Fruit fly (Drosophila melanogaster) whole organism, prepupa: ENCODE measurements around the gene CG5853.
A peak's percentile ranks its signal among the peaks of the same experiment; 100 is the strongest.

Experiments
- Blimp-1 ChIP-seq: fragments of 200-800 bp; sonication (Bioruptor generic); optimal IDR thresholded peaks from 3 replicates; lab custom pipeline; 2017; ENCODE audit warnings: missing biosample characterization, missing genetic modification characterization, mild to moderate bottlenecking, moderate library complexity, missing genetic modification reagents
- CG10631 ChIP-seq: fragments of 200-800 bp; sonication (Bioruptor generic); optimal IDR thresholded peaks from 2 replicates; lab custom pipeline; 2016; ENCODE audit warnings: missing biosample characterization, missing genetic modification characterization
- CG10669 ChIP-seq: fragments of 200-800 bp; sonication (Bioruptor generic); optimal IDR thresholded peaks from 3 replicates; lab custom pipeline; 2018; ENCODE audit warnings: missing biosample characterization, mild to moderate bottlenecking, missing genetic modification characterization, moderate library complexity
- CG11294 ChIP-seq: fragments of 200-800 bp; sonication (Bioruptor generic); IDR thresholded peaks from 2 replicates; pipeline ENCODE4 v1.3.6; 2022; ENCODE audit warnings: missing biosample characterization, missing genetic modification characterization
- CG15336 ChIP-seq: fragments of 200-800 bp; sonication (Bioruptor generic); IDR thresholded peaks from 2 replicates; pipeline ENCODE4 v1.3.6; 2022; ENCODE audit warnings: missing biosample characterization, missing genetic modification characterization
- CG1621 ChIP-seq: fragments of 200-800 bp; sonication (Bioruptor generic); optimal IDR thresholded peaks from 3 replicates; lab custom pipeline; 2018; ENCODE audit warnings: missing biosample characterization, mild to moderate bottlenecking, missing genetic modification characterization
- CG16779 ChIP-seq: fragments of 200-800 bp; sonication (Bioruptor generic); optimal IDR thresholded peaks from 3 replicates; lab custom pipeline; 2017; ENCODE audit warnings: missing biosample characterization, mild to moderate bottlenecking, missing genetic modification characterization
- CG31627 ChIP-seq: fragments of 200-800 bp; sonication (Bioruptor generic); optimal IDR thresholded peaks from 3 replicates; lab custom pipeline; 2016; ENCODE audit warnings: missing biosample characterization, missing genetic modification characterization
- CG32006 ChIP-seq: fragments of 200-800 bp; sonication (Bioruptor generic); optimal IDR thresholded peaks from 3 replicates; lab custom pipeline; 2017; ENCODE audit warnings: missing biosample characterization, mild to moderate bottlenecking, missing genetic modification characterization
- CG34406 ChIP-seq: fragments of 200-800 bp; sonication (Bioruptor generic); optimal IDR thresholded peaks from 3 replicates; lab custom pipeline; 2016; ENCODE audit warnings: missing biosample characterization, missing genetic modification characterization
- CG3919 ChIP-seq: fragments of 200-800 bp; sonication (Bioruptor generic); optimal IDR thresholded peaks from 3 replicates; lab custom pipeline; 2016; ENCODE audit warnings: missing biosample characterization, missing genetic modification characterization
- CG4318 ChIP-seq: fragments of 200-800 bp; sonication (Bioruptor generic); optimal IDR thresholded peaks from 3 replicates; lab custom pipeline; 2017; ENCODE audit warnings: missing biosample characterization, mild to moderate bottlenecking, missing genetic modification characterization
- CG6163 ChIP-seq: fragments of 200-800 bp; sonication (Bioruptor generic); IDR thresholded peaks from 3 replicates; pipeline ENCODE4 v1.3.6; 2022; ENCODE audit warnings: missing biosample characterization, missing genetic modification characterization
- CG6276 ChIP-seq: fragments of 200-800 bp; sonication (Bioruptor generic); optimal IDR thresholded peaks from 2 replicates; lab custom pipeline; 2017; ENCODE audit warnings: missing biosample characterization, mild to moderate bottlenecking, missing genetic modification characterization
- CG6792 ChIP-seq: fragments of 200-800 bp; sonication (Bioruptor generic); optimal IDR thresholded peaks from 3 replicates; lab custom pipeline; 2016; ENCODE audit warnings: missing biosample characterization, missing genetic modification characterization
- CG6854 ChIP-seq: fragments of 200-800 bp; sonication (Bioruptor generic); optimal IDR thresholded peaks from 2 replicates; lab custom pipeline; 2017; ENCODE audit warnings: missing biosample characterization, mild to moderate bottlenecking, missing genetic modification characterization
- CG7368 ChIP-seq: fragments of 200-800 bp; sonication (Bioruptor generic); optimal IDR thresholded peaks from 3 replicates; lab custom pipeline; 2016; ENCODE audit warnings: missing biosample characterization, missing genetic modification characterization
- CG8119 ChIP-seq: fragments of 200-800 bp; sonication (Bioruptor generic); IDR thresholded peaks from 3 replicates; pipeline ENCODE4 v1.3.6; 2022; ENCODE audit warnings: missing biosample characterization, missing genetic modification characterization
- CG8319 ChIP-seq: fragments of 200-800 bp; sonication (Bioruptor generic); optimal IDR thresholded peaks from 3 replicates; lab custom pipeline; 2016; ENCODE audit warnings: missing biosample characterization, missing genetic modification characterization
- CG8632 ChIP-seq: fragments of 200-800 bp; sonication (Bioruptor generic); optimal IDR thresholded peaks from 3 replicates; lab custom pipeline; 2016; ENCODE audit warnings: missing biosample characterization, missing genetic modification characterization
- CG9139 ChIP-seq: fragments of 200-800 bp; sonication (Bioruptor generic); optimal IDR thresholded peaks from 3 replicates; lab custom pipeline; 2017; ENCODE audit warnings: missing biosample characterization, mild to moderate bottlenecking, missing genetic modification characterization
- Eip75B ChIP-seq: fragments of 200-800 bp; sonication (Bioruptor generic); optimal IDR thresholded peaks from 3 replicates; lab custom pipeline; 2016; ENCODE audit warnings: missing biosample characterization, missing genetic modification characterization
- Eip78C ChIP-seq: fragments of 200-800 bp; sonication (Bioruptor generic); peaks from one replicate; lab custom pipeline; 2016; ENCODE audit warnings: missing biosample characterization, missing genetic modification characterization
- Eip93F ChIP-seq: fragments of 200-800 bp; sonication (Bioruptor generic); optimal IDR thresholded peaks from 2 replicates; lab custom pipeline; 2016; ENCODE audit warnings: missing biosample characterization, mild to moderate bottlenecking, missing genetic modification characterization
- Ets21C ChIP-seq: fragments of 200-800 bp; sonication (Bioruptor generic); optimal IDR thresholded peaks from 3 replicates; lab custom pipeline; 2016; ENCODE audit warnings: missing biosample characterization, missing genetic modification characterization
- Hr38 ChIP-seq: sonication (Bioruptor generic); optimal IDR thresholded peaks from 2 replicates; lab custom pipeline; 2016; ENCODE audit warnings: missing biosample characterization, missing genetic modification characterization
- Hr39 ChIP-seq: fragments of 200-800 bp; sonication (Bioruptor generic); optimal IDR thresholded peaks from 2 replicates; lab custom pipeline; 2016; ENCODE audit warnings: missing biosample characterization, missing genetic modification characterization
- Hr4 ChIP-seq: fragments of 200-800 bp; sonication (Bioruptor generic); optimal IDR thresholded peaks from 3 replicates; lab custom pipeline; 2016; ENCODE audit warnings: missing biosample characterization, missing genetic modification characterization
- Lpt ChIP-seq: fragments of 200-800 bp; sonication (Bioruptor generic); optimal IDR thresholded peaks from 3 replicates; lab custom pipeline; 2016; ENCODE audit warnings: missing biosample characterization, missing genetic modification characterization
- Met ChIP-seq: fragments of 200-800 bp; sonication (Bioruptor generic); optimal IDR thresholded peaks from 3 replicates; lab custom pipeline; 2016; ENCODE audit warnings: missing biosample characterization, missing genetic modification characterization
- OdsH ChIP-seq: fragments of 200-800 bp; sonication (Bioruptor generic); optimal IDR thresholded peaks from 3 replicates; lab custom pipeline; 2016; ENCODE audit warnings: missing biosample characterization, missing genetic modification characterization
- Smox ChIP-seq: fragments of 200-800 bp; sonication (Bioruptor generic); optimal IDR thresholded peaks from 3 replicates; lab custom pipeline; 2016; ENCODE audit warnings: missing biosample characterization, missing genetic modification characterization
- Sox102F ChIP-seq: fragments of 200-800 bp; sonication (Bioruptor generic); optimal IDR thresholded peaks from 2 replicates; lab custom pipeline; 2016; ENCODE audit warnings: missing biosample characterization, mild to moderate bottlenecking, missing genetic modification characterization
- Sox14 ChIP-seq: fragments of 200-800 bp; sonication (Bioruptor generic); optimal IDR thresholded peaks from 3 replicates; lab custom pipeline; 2016; ENCODE audit warnings: missing biosample characterization, missing genetic modification characterization
- Sox15 ChIP-seq: fragments of 200-800 bp; sonication (Bioruptor generic); optimal IDR thresholded peaks from 3 replicates; lab custom pipeline; 2016; ENCODE audit warnings: missing biosample characterization, missing genetic modification characterization
- achi ChIP-seq: fragments of 200-800 bp; sonication (Bioruptor generic); optimal IDR thresholded peaks from 3 replicates; lab custom pipeline; 2016; ENCODE audit warnings: missing biosample characterization, missing genetic modification characterization
- cyc ChIP-seq: fragments of 200-800 bp; sonication (Bioruptor generic); optimal IDR thresholded peaks from 3 replicates; lab custom pipeline; 2016; ENCODE audit warnings: missing biosample characterization, missing genetic modification characterization
- dac ChIP-seq: fragments of 200-800 bp; sonication (Bioruptor generic); optimal IDR thresholded peaks from 2 replicates; lab custom pipeline; 2017; ENCODE audit warnings: missing biosample characterization, mild to moderate bottlenecking, missing genetic modification characterization
- dsx ChIP-seq: fragments of 200-800 bp; optimal IDR thresholded peaks from 3 replicates; lab custom pipeline; 2019; ENCODE audit warnings: missing biosample characterization, mild to moderate bottlenecking, missing genetic modification characterization, moderate library complexity; ENCODE audit not compliant: poor library complexity, severe bottlenecking
- eg ChIP-seq: fragments of 200-800 bp; sonication (Bioruptor generic); IDR thresholded peaks from 3 replicates; pipeline ENCODE4 v1.3.6; 2022; ENCODE audit warnings: missing biosample characterization, missing genetic modification characterization
- esn ChIP-seq: fragments of 200-800 bp; sonication (Bioruptor generic); optimal IDR thresholded peaks from 2 replicates; lab custom pipeline; 2016; ENCODE audit warnings: missing biosample characterization, mild to moderate bottlenecking, missing genetic modification characterization, moderate library complexity
- fd59A ChIP-seq: fragments of 200-800 bp; sonication (Bioruptor generic); optimal IDR thresholded peaks from 2 replicates; lab custom pipeline; 2017; ENCODE audit warnings: missing biosample characterization, mild to moderate bottlenecking, missing genetic modification characterization, missing genetic modification reagents
- fd85E ChIP-seq: fragments of 200-800 bp; sonication (Bioruptor generic); optimal IDR thresholded peaks from 3 replicates; lab custom pipeline; 2016; ENCODE audit warnings: missing biosample characterization, missing genetic modification characterization
- fkh ChIP-seq: fragments of 200-800 bp; sonication (Bioruptor generic); optimal IDR thresholded peaks from 3 replicates; lab custom pipeline; 2017; ENCODE audit warnings: missing biosample characterization, mild to moderate bottlenecking, missing genetic modification characterization, moderate library complexity
- lz ChIP-seq: fragments of 200-800 bp; sonication (Bioruptor generic); optimal IDR thresholded peaks from 3 replicates; lab custom pipeline; 2016; ENCODE audit warnings: missing biosample characterization, missing genetic modification characterization
- net ChIP-seq: fragments of 200-800 bp; sonication (Bioruptor generic); optimal IDR thresholded peaks from 3 replicates; lab custom pipeline; 2016; ENCODE audit warnings: missing biosample characterization, missing genetic modification characterization
- pdm3 ChIP-seq: fragments of 200-800 bp; sonication (Bioruptor generic); optimal IDR thresholded peaks from 3 replicates; lab custom pipeline; 2016; ENCODE audit warnings: missing biosample characterization, missing genetic modification characterization
- spab ChIP-seq: fragments of 200-800 bp; sonication (Bioruptor generic); optimal IDR thresholded peaks from 2 replicates; lab custom pipeline; 2017; ENCODE audit warnings: missing biosample characterization, mild to moderate bottlenecking, missing genetic modification characterization, missing genetic modification reagents
- ss ChIP-seq, 2 experiments: fragments of 200-800 bp; sonication (Bioruptor generic); optimal IDR thresholded peaks; 2 replicates in 1 of 2; 3 replicates in 1 of 2; lab custom pipeline; 2017 to 2018; ENCODE audit warnings: mild to moderate bottlenecking in 2 of 2, missing biosample characterization in 2 of 2, missing genetic modification characterization in 2 of 2, moderate library complexity in 1 of 2
- svp ChIP-seq: fragments of 200-800 bp; sonication (Bioruptor generic); peaks from one replicate; lab custom pipeline; 2016; ENCODE audit warnings: missing biosample characterization, missing genetic modification characterization
- vri ChIP-seq: fragments of 200-800 bp; sonication (Bioruptor generic); optimal IDR thresholded peaks from 3 replicates; lab custom pipeline; 2016; ENCODE audit warnings: missing biosample characterization, mild to moderate bottlenecking, missing genetic modification characterization

CG5853 gene

DNA sequence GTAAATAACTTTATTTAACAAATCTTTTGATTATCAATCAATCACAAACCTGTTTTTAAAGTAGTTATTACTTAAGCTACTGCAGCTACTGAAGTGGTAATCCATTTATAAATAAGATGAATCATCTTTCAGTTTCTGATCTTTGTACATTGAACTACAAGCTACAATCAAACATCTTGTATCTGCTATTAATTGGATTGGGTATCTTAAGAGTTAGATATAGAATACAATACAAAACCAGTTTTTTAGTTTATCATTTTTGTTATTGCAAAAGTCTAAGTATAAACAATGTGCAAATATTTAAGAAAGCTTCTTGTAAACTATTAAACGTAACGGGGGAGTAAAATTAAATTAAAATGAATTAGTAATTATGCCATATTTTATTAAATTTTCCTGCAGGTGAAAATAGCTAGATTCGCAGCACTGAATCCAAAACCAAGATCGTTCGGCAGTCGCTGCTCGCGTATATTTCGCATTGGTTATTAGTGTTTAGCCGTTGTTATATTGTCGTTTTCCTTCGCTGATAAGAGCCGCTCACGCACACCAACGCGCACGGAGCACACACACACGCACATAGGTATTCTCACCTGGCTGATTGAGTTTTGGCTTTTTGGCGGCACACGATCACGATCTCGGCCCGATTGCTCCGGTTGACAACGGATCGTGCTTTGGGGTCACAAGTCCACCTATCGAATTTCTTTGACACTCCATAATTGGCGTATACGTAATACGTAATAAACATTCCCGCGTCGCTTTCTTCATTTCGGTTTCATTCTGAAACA lies 481 bp upstream of the CG5853 start:
- TF ChIP-seq Blimp-1 (GFP tag; lab: Kevin White, UChicago) (no peak), esn (peak; percentile 50), Met (GFP tag; lab: Kevin White, UChicago) (no peak), pdm3 (GFP tag; lab: Kevin White, UChicago) (peak; percentile 29), cyc (GFP tag; lab: Kevin White, UChicago) (no peak), svp (no peak), Sox15 (GFP tag; lab: Kevin White, UChicago) (no peak), CG1621 (tag; lab: Kevin White, UChicago) (peak; percentile 13), CG11294 (GFP tag; lab: Robert Waterston, UW) (no peak), Smox (GFP tag; lab: Kevin White, UChicago) (peak; percentile 22), spab (no peak), CG6792 (GFP tag; lab: Kevin White, UChicago) (no peak), CG32006 (GFP tag; lab: Kevin White, UChicago) (peak; percentile 46), CG6163 (GFP tag; lab: Robert Waterston, UW) (0 out of 3 replicates have a peak, but pooled peaks have one; percentile 49), CG6276 (GFP tag; lab: Kevin White, UChicago) (no peak), CG34406 (GFP tag; lab: Kevin White, UChicago) (no peak), Sox14 (GFP tag; lab: Kevin White, UChicago) (peak; percentile 34), CG31627 (peak; percentile 4), CG8632 (no peak), eg (peak; percentile 23; the same call in 1 of the 3 replicates), Sox102F (GFP tag; lab: Kevin White, UChicago) (no peak), CG8319 (GFP tag; lab: Kevin White, UChicago) (no peak), net (GFP tag; lab: Kevin White, UChicago) (no peak), ss (GFP tag; optimal IDR thresholded peaks at IDR 0.05; lab: Kevin White, UChicago) (peak; percentile 0 to 14), CG10631 (GFP tag; lab: Kevin White, UChicago) (no peak), Eip75B (GFP tag; lab: Kevin White, UChicago) (no peak), dac (GFP tag; lab: Kevin White, UChicago) (no peak), CG9139 (no peak), Hr4 (peak; percentile 5), Ets21C (GFP tag; lab: Kevin White, UChicago) (no peak), CG16779 (tag; lab: Kevin White, UChicago) (no peak), Lpt (GFP tag; lab: Kevin White, UChicago) (no peak), Eip78C (GFP tag; lab: Kevin White, UChicago) (peak; percentile 85), Hr38 (GFP tag; lab: Kevin White, UChicago) (no peak), Hr39 (peak; percentile 6), CG15336 (GFP tag; lab: Robert Waterston, UW) (no peak), dsx (no peak), vri (GFP tag; lab: Kevin White, UChicago) (peak; percentile 99), CG6854 (GFP tag; lab: Kevin White, UChicago) (no peak), CG8119 (GFP tag; lab: Robert Waterston, UW) (no peak), lz (GFP tag; lab: Kevin White, UChicago) (no peak), CG7368 (GFP tag; lab: Kevin White, UChicago) (no peak), CG4318 (GFP tag; lab: Kevin White, UChicago) (no peak), CG3919 (GFP tag; lab: Kevin White, UChicago) (no peak), CG10669 (GFP tag; lab: Kevin White, UChicago) (no peak), OdsH (GFP tag; lab: Kevin White, UChicago) (peak; percentile 10), Eip93F (GFP tag; lab: Kevin White, UChicago) (peak; percentile 87), fd85E (no peak), fkh (GFP tag; lab: Kevin White, UChicago) (no peak), achi (no peak), fd59A (GFP tag; lab: Kevin White, UChicago) (no peak)
